Worm (Caenorhabditis elegans) whole organism, L4 larva: ENCODE data around the gene C45G9.6.

ENCODE experiments used
- F44E2.7 ChIP-seq: fragments of 200-800 bp; sonication (Bioruptor generic); IDR thresholded peaks from 2 replicates; pipeline ENCODE4 v2.1.2; 2022; ENCODE audit warnings: missing genetic modification characterization, missing compliant biosample characterization
- F49E8.2 ChIP-seq: sonication (generic microtip); optimal IDR thresholded peaks from 2 replicates; lab custom pipeline; 2016; ENCODE audit warnings: missing compliant biosample characterization, mild to moderate bottlenecking, missing genetic modification characterization, borderline replicate concordance
- Y105C5A.15 ChIP-seq: fragments of 200-800 bp; sonication (Bioruptor generic); IDR thresholded peaks from 2 replicates; pipeline ENCODE4 v1.3.6; 2022; ENCODE audit warnings: missing genetic modification characterization, missing compliant biosample characterization
- Y48G9A.11 ChIP-seq: fragments of 200-800 bp; sonication (Bioruptor generic); IDR thresholded peaks from 2 replicates; pipeline ENCODE4 v1.3.6; 2022; ENCODE audit warnings: missing genetic modification reagents, missing genetic modification characterization, missing compliant biosample characterization
- ZK546.5 ChIP-seq, 2 experiments: sonication (generic microtip); optimal IDR thresholded peaks; 2 replicates each; lab custom pipeline; 2017; ENCODE audit warnings: missing biosample characterization in 2 of 2, missing genetic modification characterization in 2 of 2
- ama-1 ChIP-seq: fragments of 150-350 bp; optimal IDR thresholded peaks from 2 replicates; lab custom pipeline; 2014; ENCODE audit warnings: inconsistent platforms, mixed read lengths
- ces-1 ChIP-seq: fragments of 150-350 bp; sonication (generic microtip); optimal IDR thresholded peaks from 4 replicates; lab custom pipeline; 2014; ENCODE audit warnings: missing biosample characterization, missing genetic modification reagents, missing genetic modification characterization
- daf-12 ChIP-seq: fragments of 150-350 bp; optimal IDR thresholded peaks from 2 replicates; lab custom pipeline; 2014; ENCODE audit warnings: missing biosample characterization, missing genetic modification reagents, missing genetic modification characterization
- hlh-30 ChIP-seq: sonication (generic microtip); optimal IDR thresholded peaks from 2 replicates; lab custom pipeline; 2017; ENCODE audit warnings: antibody characterized with exemption, mild to moderate bottlenecking, missing genetic modification characterization, missing compliant biosample characterization; ENCODE audit not compliant: insufficient read depth
- lin-39 ChIP-seq: fragments of 150-350 bp; optimal IDR thresholded peaks from 2 replicates; lab custom pipeline; 2014; ENCODE audit warnings: missing biosample characterization, missing genetic modification reagents, missing genetic modification characterization
- mep-1 ChIP-seq: fragments of 150-350 bp; sonication (generic microtip); optimal IDR thresholded peaks from 3 replicates; lab custom pipeline; 2014; ENCODE audit warnings: missing biosample characterization, missing genetic modification characterization
- nhr-237 ChIP-seq: sonication (generic microtip); optimal IDR thresholded peaks from 2 replicates; lab custom pipeline; 2017; ENCODE audit warnings: missing biosample characterization, missing genetic modification characterization
- rbr-2 ChIP-seq: sonication (generic microtip); optimal IDR thresholded peaks from 2 replicates; lab custom pipeline; 2016; ENCODE audit warnings: missing genotype, missing genetic modification characterization, missing compliant biosample characterization
- vab-7 ChIP-seq: fragments of 200-800 bp; sonication (Bioruptor generic); IDR thresholded peaks from 2 replicates; pipeline ENCODE4 v1.3.6; 2022; ENCODE audit warnings: missing genetic modification reagents, missing genetic modification characterization, missing compliant biosample characterization

DNA sequence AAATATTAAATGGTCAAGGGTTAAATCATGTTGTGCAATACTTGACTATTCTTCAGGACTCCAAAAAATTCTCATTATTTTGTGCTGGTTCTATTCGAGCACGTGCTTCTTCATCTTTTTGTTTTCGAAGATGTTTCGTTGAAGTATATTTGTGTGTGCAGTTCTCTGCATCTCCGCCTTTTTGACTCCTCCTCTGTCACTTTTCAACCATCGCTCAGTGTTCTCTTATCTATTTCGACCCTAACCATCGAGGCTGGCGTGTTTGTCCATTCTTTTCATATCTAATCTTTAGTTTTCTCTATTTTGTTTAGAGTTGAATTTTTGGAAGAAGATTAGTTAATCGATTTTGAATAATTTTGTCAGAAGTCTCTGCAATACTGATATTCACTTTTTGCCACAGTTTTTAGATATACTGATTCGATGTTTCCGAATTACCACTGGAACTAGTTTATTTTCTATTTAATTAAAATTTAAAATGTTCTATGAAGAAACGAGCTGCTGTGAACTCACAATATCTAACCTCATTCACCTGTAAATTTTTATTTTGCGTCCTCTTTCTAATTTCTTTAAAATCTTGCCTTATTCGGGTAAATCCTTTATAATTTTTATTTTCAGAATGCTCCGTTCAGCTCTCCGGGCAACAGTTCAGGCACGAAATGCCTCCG is 41.0 kb downstream of the C45G9.6 start, which contains the start of gene alh-1:
- TF ChIP-seq mep-1 (tag; lab: Kevin White, UChicago) (no peak), lin-39 (tag; lab: Kevin White, UChicago) (no peak), F49E8.2 (no peak), daf-12 (no peak), Y48G9A.11 (no peak), vab-7 (GFP tag; lab: Robert Waterston, UW) (no peak), ZK546.5 (tag; optimal IDR thresholded peaks at IDR 0.05; lab: Kevin White, UChicago) (no peak), ama-1 (lab: Kevin White, UChicago) (no peak), rbr-2 (tag; lab: Kevin White, UChicago) (no peak), nhr-237 (tag; lab: Kevin White, UChicago) (no peak), ces-1 (GFP tag; lab: Kevin White, UChicago) (no peak), F44E2.7 (GFP tag; lab: Robert Waterston, UW) (no peak), hlh-30 (tag; lab: Kevin White, UChicago) (peak; percentile 21), Y105C5A.15 (no peak)
